Worm (Caenorhabditis elegans) whole organism, L1 larva: ENCODE measurements around the gene Y51A2B.8.

ENCODE experiments used
- C04F5.9 ChIP-seq: sonication (generic microtip); optimal IDR thresholded peaks from 2 replicates; lab custom pipeline; 2016; ENCODE audit warnings: missing genetic modification characterization, missing compliant biosample characterization
- C16A3.4 ChIP-seq: fragments of 150-350 bp; optimal IDR thresholded peaks from 2 replicates; lab custom pipeline; 2014; ENCODE audit warnings: missing biosample characterization, missing genetic modification characterization
- C34B4.2 ChIP-seq: sonication (generic microtip); optimal IDR thresholded peaks from 2 replicates; lab custom pipeline; 2017; ENCODE audit warnings: mild to moderate bottlenecking, missing genetic modification characterization, missing compliant biosample characterization
- F16B12.6 ChIP-seq: fragments of 150-350 bp; optimal IDR thresholded peaks from 2 replicates; lab custom pipeline; 2014; ENCODE audit warnings: missing biosample characterization, missing genetic modification characterization
- Y116A8C.19 ChIP-seq: sonication (generic microtip); optimal IDR thresholded peaks from 2 replicates; lab custom pipeline; 2016; ENCODE audit warnings: missing compliant biosample characterization, missing genetic modification characterization, borderline replicate concordance
- aha-1 ChIP-seq: fragments of 150-350 bp; optimal IDR thresholded peaks from 2 replicates; lab custom pipeline; 2014; ENCODE audit warnings: missing biosample characterization, missing genetic modification characterization
- alr-1 ChIP-seq: fragments of 200-800 bp; sonication (Bioruptor generic); optimal IDR thresholded peaks from 2 replicates; lab custom pipeline; 2018; ENCODE audit warnings: borderline replicate concordance, mild to moderate bottlenecking, missing genetic modification characterization, missing compliant biosample characterization
- aly-2 ChIP-seq: fragments of 150-350 bp; optimal IDR thresholded peaks from 2 replicates; lab custom pipeline; 2014; ENCODE audit warnings: missing biosample characterization, missing genetic modification characterization
- blmp-1 ChIP-seq: fragments of 150-350 bp; optimal IDR thresholded peaks from 2 replicates; lab custom pipeline; 2014; ENCODE audit warnings: missing biosample characterization, missing genetic modification characterization
- ceh-8 ChIP-seq: fragments of 200-800 bp; sonication (Bioruptor generic); optimal IDR thresholded peaks from 2 replicates; lab custom pipeline; 2018; ENCODE audit warnings: mild to moderate bottlenecking, missing genetic modification characterization, moderate library complexity, missing compliant biosample characterization
- ceh-82 ChIP-seq, 3 experiments: fragments of 150-350 bp in 1 of 3; sonication (generic microtip) in 2 of 3; optimal IDR thresholded peaks; 2 replicates each; lab custom pipeline; 2014 to 2017; ENCODE audit warnings: missing biosample characterization in 3 of 3, missing genetic modification characterization in 3 of 3
- ces-1 ChIP-seq: fragments of 150-350 bp; optimal IDR thresholded peaks from 2 replicates; lab custom pipeline; 2014; ENCODE audit warnings: missing biosample characterization, missing genetic modification reagents, missing genetic modification characterization
- dpl-1 ChIP-seq, 3 experiments: fragments of 150-350 bp in 2 of 3; sonication (generic microtip) in 1 of 3; optimal IDR thresholded peaks; 2 replicates each; lab custom pipeline; 2014 to 2017; ENCODE audit warnings: missing biosample characterization in 3 of 3, missing genetic modification characterization in 3 of 3, missing genetic modification reagents in 3 of 3
- dsc-1 ChIP-seq: sonication (generic microtip); optimal IDR thresholded peaks from 2 replicates; lab custom pipeline; 2016; ENCODE audit warnings: mild to moderate bottlenecking, missing genetic modification characterization, missing compliant biosample characterization
- efl-1 ChIP-seq, 4 experiments: fragments of 150-350 bp; optimal IDR thresholded peaks in 3 of 4; peaks in 1 of 4; 1 replicate in 1 of 4; 2 replicates in 3 of 4; lab custom pipeline; 2014; ENCODE audit warnings: missing biosample characterization in 2 of 4, missing genetic modification characterization in 2 of 4, missing genetic modification reagents in 2 of 4
- efl-3 ChIP-seq: fragments of 200-800 bp; sonication (Bioruptor generic); optimal IDR thresholded peaks from 2 replicates; lab custom pipeline; 2018; ENCODE audit warnings: mild to moderate bottlenecking, missing genetic modification characterization, missing compliant biosample characterization
- elt-3 ChIP-seq, 6 experiments: fragments of 150-350 bp in 1 of 6; sonication (generic microtip); optimal IDR thresholded peaks; 2 replicates each; lab custom pipeline; 2017 to 2018; ENCODE audit warnings: missing biosample characterization in 6 of 6, missing genetic modification characterization in 6 of 6, inconsistent platforms in 1 of 6
- fkh-4 ChIP-seq: sonication (generic microtip); optimal IDR thresholded peaks from 2 replicates; lab custom pipeline; 2016; ENCODE audit warnings: missing compliant biosample characterization, missing genetic modification characterization, borderline replicate concordance
- fkh-8 ChIP-seq: sonication (generic microtip); optimal IDR thresholded peaks from 2 replicates; lab custom pipeline; 2016; ENCODE audit warnings: mild to moderate bottlenecking, missing genetic modification characterization, missing compliant biosample characterization
- fos-1 ChIP-seq: fragments of 150-350 bp; optimal IDR thresholded peaks from 2 replicates; lab custom pipeline; 2014; ENCODE audit warnings: missing biosample characterization, missing genetic modification characterization
- hpl-2 ChIP-seq: fragments of 150-350 bp; optimal IDR thresholded peaks from 2 replicates; lab custom pipeline; 2014; ENCODE audit warnings: missing biosample characterization, missing genetic modification reagents, missing genetic modification characterization
- jun-1 ChIP-seq: fragments of 150-350 bp; optimal IDR thresholded peaks from 2 replicates; lab custom pipeline; 2014; ENCODE audit warnings: missing biosample characterization, missing genetic modification reagents, missing genetic modification characterization
- lin-14 ChIP-seq: fragments of 200-800 bp; sonication (Bioruptor generic); optimal IDR thresholded peaks from 2 replicates; lab custom pipeline; 2018; ENCODE audit warnings: mild to moderate bottlenecking, missing genetic modification characterization, moderate library complexity, missing compliant biosample characterization
- lin-35 ChIP-seq, 2 experiments: fragments of 150-350 bp; optimal IDR thresholded peaks; 2 replicates each; lab custom pipeline; 2014; ENCODE audit warnings: missing biosample characterization in 2 of 2, missing genetic modification characterization in 2 of 2, missing genetic modification reagents in 2 of 2
- lir-3 ChIP-seq: sonication (generic microtip); optimal IDR thresholded peaks from 2 replicates; lab custom pipeline; 2016; ENCODE audit warnings: mild to moderate bottlenecking, missing genetic modification characterization, moderate library complexity, missing compliant biosample characterization; ENCODE audit not compliant: poor library complexity
- mab-9 ChIP-seq: fragments of 200-800 bp; sonication (Bioruptor generic); IDR thresholded peaks from 2 replicates; pipeline ENCODE4 v1.3.6; 2022; ENCODE audit warnings: missing genetic modification reagents, missing genetic modification characterization, missing compliant biosample characterization
- mdl-1 ChIP-seq, 2 experiments: fragments of 150-350 bp; optimal IDR thresholded peaks; 2 replicates each; lab custom pipeline; 2014 to 2017; ENCODE audit warnings: missing biosample characterization in 2 of 2, missing genetic modification characterization in 2 of 2, inconsistent platforms in 1 of 2
- nhr-11 ChIP-seq: fragments of 150-350 bp; optimal IDR thresholded peaks from 2 replicates; lab custom pipeline; 2014; ENCODE audit warnings: missing biosample characterization, missing genetic modification characterization
- nhr-237 ChIP-seq: fragments of 150-350 bp; optimal IDR thresholded peaks from 2 replicates; lab custom pipeline; 2014; ENCODE audit warnings: missing biosample characterization, missing genetic modification characterization
- nhr-28 ChIP-seq: fragments of 150-350 bp; optimal IDR thresholded peaks from 2 replicates; lab custom pipeline; 2014; ENCODE audit warnings: missing biosample characterization, missing genetic modification characterization
- nhr-71 ChIP-seq: sonication (generic microtip); optimal IDR thresholded peaks from 2 replicates; lab custom pipeline; 2016; ENCODE audit warnings: mild to moderate bottlenecking, missing genetic modification characterization, moderate library complexity, missing compliant biosample characterization
- nhr-85 ChIP-seq: sonication (generic microtip); peaks from one replicate; lab custom pipeline; 2016; ENCODE audit warnings: missing genetic modification characterization, inconsistent platforms, missing compliant biosample characterization
- nhr-90 ChIP-seq: sonication (generic microtip); optimal IDR thresholded peaks from 2 replicates; lab custom pipeline; 2016; ENCODE audit warnings: mild to moderate bottlenecking, missing genetic modification characterization, missing compliant biosample characterization; ENCODE audit not compliant: poor library complexity
- pax-3 ChIP-seq: fragments of 200-800 bp; sonication (Bioruptor generic); optimal IDR thresholded peaks from 2 replicates; lab custom pipeline; 2018; ENCODE audit warnings: mild to moderate bottlenecking, missing genetic modification characterization, moderate library complexity, missing compliant biosample characterization
- pqm-1 ChIP-seq: sonication (generic microtip); optimal IDR thresholded peaks from 3 replicates; lab custom pipeline; 2017; ENCODE audit warnings: missing biosample characterization, missing genetic modification characterization
- rnt-1 ChIP-seq: sonication (generic microtip); optimal IDR thresholded peaks from 2 replicates; lab custom pipeline; 2016; ENCODE audit warnings: mild to moderate bottlenecking, missing genetic modification characterization, moderate library complexity, missing compliant biosample characterization
- skn-1 ChIP-seq: fragments of 150-350 bp; optimal IDR thresholded peaks from 2 replicates; lab custom pipeline; 2014; ENCODE audit warnings: missing biosample characterization, missing genetic modification characterization
- snu-23 ChIP-seq: sonication (generic microtip); optimal IDR thresholded peaks from 2 replicates; lab custom pipeline; 2016; ENCODE audit warnings: missing genetic modification characterization, missing compliant biosample characterization
- sptf-1 ChIP-seq: fragments of 150-350 bp; optimal IDR thresholded peaks from 2 replicates; lab custom pipeline; 2014; ENCODE audit warnings: missing biosample characterization, missing genetic modification characterization
- swsn-7 ChIP-seq: sonication (generic microtip); optimal IDR thresholded peaks from 2 replicates; lab custom pipeline; 2016; ENCODE audit warnings: missing genetic modification characterization, missing compliant biosample characterization
- tlp-1 ChIP-seq: fragments of 150-350 bp; optimal IDR thresholded peaks from 2 replicates; lab custom pipeline; 2014; ENCODE audit warnings: missing biosample characterization, missing genetic modification characterization
- unc-30 ChIP-seq: sonication (generic microtip); optimal IDR thresholded peaks from 2 replicates; lab custom pipeline; 2017; ENCODE audit warnings: missing biosample characterization, missing genetic modification characterization
- unc-62 ChIP-seq: fragments of 150-350 bp; optimal IDR thresholded peaks from 2 replicates; lab custom pipeline; 2014; ENCODE audit warnings: missing biosample characterization, missing genetic modification reagents, missing genetic modification characterization
- unc-98 ChIP-seq: fragments of 200-800 bp; sonication (Bioruptor generic); IDR thresholded peaks from 2 replicates; pipeline ENCODE4 v1.3.6; 2022; ENCODE audit warnings: missing genetic modification characterization, missing compliant biosample characterization
- vab-15 ChIP-seq: sonication (generic microtip); optimal IDR thresholded peaks from 2 replicates; lab custom pipeline; 2017; ENCODE audit warnings: missing genotype, mild to moderate bottlenecking, missing genetic modification characterization, missing compliant biosample characterization
- xbp-1 ChIP-seq: sonication (generic microtip); optimal IDR thresholded peaks from 2 replicates; lab custom pipeline; 2016; ENCODE audit warnings: missing genetic modification characterization, missing compliant biosample characterization
- zag-1 ChIP-seq: fragments of 150-350 bp; optimal IDR thresholded peaks from 2 replicates; lab custom pipeline; 2014; ENCODE audit warnings: missing biosample characterization, missing genetic modification characterization
- ztf-4 ChIP-seq: fragments of 150-350 bp; optimal IDR thresholded peaks from 2 replicates; lab custom pipeline; 2014; ENCODE audit warnings: missing biosample characterization, missing genetic modification characterization

Y51A2B.8 gene

ce11 chrV:18346080-18346479 lies 32.8 kb upstream of the Y51A2B.8 start (continued):
- TF ChIP-seq fkh-4, result no peak
- no peak for TF ChIP-seq unc-98
- TF ChIP-seq nhr-11 (tag; lab: Kevin White, UChicago), result no peak
- TF ChIP-seq jun-1 (tag; lab: Kevin White, UChicago), result peak; percentile 89
- no peak for TF ChIP-seq zag-1 (tag; lab: Kevin White, UChicago)
- TF ChIP-seq nhr-90 (tag; lab: Kevin White, UChicago), result peak; percentile 65
- TF ChIP-seq pax-3, result peak; percentile 30
- no peak for TF ChIP-seq C04F5.9 (tag; lab: Kevin White, UChicago)
- peak; percentile 80 for TF ChIP-seq lin-14 (GFP tag; lab: Kevin White, UChicago)
- no peak for TF ChIP-seq ztf-4
- no peak for TF ChIP-seq F16B12.6 (tag; lab: Kevin White, UChicago)
- no peak for TF ChIP-seq nhr-237 (tag; lab: Kevin White, UChicago)
- no peak for TF ChIP-seq hpl-2 (GFP tag; lab: Kevin White, UChicago)
- TF ChIP-seq dsc-1, result no peak
- TF ChIP-seq mab-9 (GFP tag; lab: Robert Waterston, UW), result no peak
- TF ChIP-seq alr-1 (tag; lab: Kevin White, UChicago), result no peak
- TF ChIP-seq elt-3 (tag; optimal IDR thresholded peaks at IDR 0.05; lab: Kevin White, UChicago), result peak in 5 of 6 experiments; percentile 87 to 97 (median 88)
- TF ChIP-seq skn-1, result peak; percentile 53
- peak; percentile 98 for TF ChIP-seq pqm-1 (tag; lab: Kevin White, UChicago)
- TF ChIP-seq unc-30, result no peak
- TF ChIP-seq aha-1 (tag; lab: Kevin White, UChicago), result no peak
- peak in 1 of 2 experiments; percentile 71 for TF ChIP-seq lin-35 (GFP tag; optimal IDR thresholded peaks at IDR 0.05; lab: Kevin White, UChicago)
- no peak for TF ChIP-seq fos-1
- no peak for TF ChIP-seq aly-2 (tag; lab: Kevin White, UChicago)
- TF ChIP-seq C16A3.4, result no peak
- TF ChIP-seq tlp-1 (tag; lab: Kevin White, UChicago), result peak; percentile 63
- TF ChIP-seq unc-62 (GFP tag; lab: Kevin White, UChicago), result no peak
- no peak for TF ChIP-seq nhr-85 (tag; lab: Kevin White, UChicago)
- TF ChIP-seq xbp-1, result no peak
- TF ChIP-seq nhr-71, result peak; percentile 47
- TF ChIP-seq ceh-82 (tag; optimal IDR thresholded peaks at IDR 0.05; lab: Kevin White, UChicago), result no peak
- no peak for TF ChIP-seq vab-15
- no peak for TF ChIP-seq dpl-1 (GFP tag; optimal IDR thresholded peaks at IDR 0.05; lab: Kevin White, UChicago)
- TF ChIP-seq nhr-28 (tag; lab: Kevin White, UChicago), result no peak
- peak; percentile 93 for TF ChIP-seq blmp-1 (tag; lab: Kevin White, UChicago)

DNA sequence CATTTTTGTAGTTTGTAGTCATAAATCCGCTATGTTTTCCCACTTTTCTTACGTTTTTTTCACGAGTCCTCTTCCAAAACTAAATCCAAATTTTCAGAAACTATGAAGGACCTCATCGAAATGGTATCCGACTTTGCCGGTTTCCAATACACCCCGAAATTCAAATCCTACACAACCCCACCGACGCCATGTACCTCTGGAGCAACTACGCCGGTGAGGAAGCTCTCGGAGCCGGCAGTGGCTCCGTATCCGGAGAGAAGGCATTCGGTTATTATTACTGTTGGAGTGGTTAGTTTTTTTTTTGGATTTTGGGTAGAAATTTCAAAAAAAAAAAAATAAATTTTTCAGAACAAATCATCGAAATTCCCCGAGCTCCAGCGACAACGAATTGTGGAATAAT lies 28.9 kb upstream of the Y51A2B.8 start, which contains the start of gene C08E8.3:
TSS of gene C08E8.3 (plus strand) at position 84 of the 400 bp plus-strand sequence.
- TF ChIP-seq nhr-85 (tag; lab: Kevin White, UChicago) (peak; percentile 21), efl-1 (optimal IDR thresholded peaks at IDR 0.05; lab: Kevin White, UChicago) (no peak), efl-1 (GFP tag; optimal IDR thresholded peaks at IDR 0.05 in 1 of 2; lab: Kevin White, UChicago) (peak in 1 of 2 experiments; percentile 56), tlp-1 (tag; lab: Kevin White, UChicago) (no peak), swsn-7 (tag; lab: Kevin White, UChicago) (no peak), C16A3.4 (no peak)

DNA sequence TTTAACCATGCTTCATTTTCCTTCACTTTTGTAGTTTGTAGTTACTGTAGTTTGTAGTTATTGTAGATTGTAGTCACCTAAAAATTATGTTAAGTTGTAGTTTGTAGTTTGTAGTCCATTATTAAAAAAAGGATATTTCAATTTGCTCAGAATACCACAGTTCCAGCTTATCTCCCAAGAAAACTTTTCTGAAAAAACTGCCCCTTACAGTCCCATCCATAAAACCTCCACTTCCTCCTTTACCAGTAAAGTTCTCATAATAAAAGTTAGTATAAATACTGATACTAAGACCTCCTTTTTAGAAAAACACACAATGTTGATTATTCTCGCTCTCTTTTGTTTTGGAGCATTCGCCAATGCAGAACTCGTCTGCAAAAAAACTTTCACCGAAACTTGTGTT lies 28.2 kb upstream of the Y51A2B.8 start, which contains the start of gene C08E8.11:
TSS of gene C08E8.11 (plus strand) at position 301 of the 400 bp plus-strand sequence.
- TF ChIP-seq xbp-1 (no peak), efl-1 (optimal IDR thresholded peaks at IDR 0.05; lab: Kevin White, UChicago) (no peak), efl-1 (GFP tag; optimal IDR thresholded peaks at IDR 0.05 in 1 of 2; lab: Kevin White, UChicago) (peak in 1 of 2 experiments; percentile 78), lin-35 (GFP tag; optimal IDR thresholded peaks at IDR 0.05; lab: Kevin White, UChicago) (no peak)

ce11 chrV:18354299-18354698 lies 24.6 kb upstream of the Y51A2B.8 start:
- no peak for TF ChIP-seq sptf-1 (tag; lab: Kevin White, UChicago)
- no peak for TF ChIP-seq Y116A8C.19 (tag; lab: Kevin White, UChicago)
- no peak for TF ChIP-seq rnt-1 (tag; lab: Kevin White, UChicago)
- no peak for TF ChIP-seq C04F5.9 (tag; lab: Kevin White, UChicago)
- no peak for TF ChIP-seq pax-3
- no peak for TF ChIP-seq ceh-8 (GFP tag; lab: Kevin White, UChicago)
- no peak for TF ChIP-seq xbp-1
- no peak for TF ChIP-seq fkh-8 (tag; lab: Kevin White, UChicago)
- TF ChIP-seq ces-1, result no peak
- TF ChIP-seq mdl-1 (tag; optimal IDR thresholded peaks at IDR 0.05; lab: Kevin White, UChicago), result no peak
- TF ChIP-seq snu-23, result no peak
- no peak for TF ChIP-seq unc-30
- TF ChIP-seq efl-3 (GFP tag; lab: Kevin White, UChicago), result no peak
- TF ChIP-seq lir-3, result no peak
- no peak for TF ChIP-seq C34B4.2 (tag; lab: Kevin White, UChicago)
- no peak for TF ChIP-seq skn-1
